Fruit fly (Drosophila melanogaster) whole organism, embryonic: Measurements from ENCODE around the gene Nos.

Source experiments
- CG13424 ChIP-seq: fragments of 200-800 bp; sonication (Bioruptor generic); optimal IDR thresholded peaks from 2 replicates; lab custom pipeline; 2019; ENCODE audit warnings: missing biosample characterization, mild to moderate bottlenecking, missing genetic modification characterization, moderate library complexity
- dpn ChIP-seq, 2 experiments: fragments of 200-800 bp; sonication (Bioruptor generic); optimal IDR thresholded peaks; 3 replicates each; lab custom pipeline; 2016; ENCODE audit warnings: missing biosample characterization in 2 of 2, missing genetic modification characterization in 2 of 2
- peb ChIP-seq: fragments of 200-800 bp; sonication (Bioruptor generic); IDR thresholded peaks from 2 replicates; pipeline ENCODE4 v1.3.6; 2022; ENCODE audit warnings: missing biosample characterization, missing genetic modification characterization

DNA sequence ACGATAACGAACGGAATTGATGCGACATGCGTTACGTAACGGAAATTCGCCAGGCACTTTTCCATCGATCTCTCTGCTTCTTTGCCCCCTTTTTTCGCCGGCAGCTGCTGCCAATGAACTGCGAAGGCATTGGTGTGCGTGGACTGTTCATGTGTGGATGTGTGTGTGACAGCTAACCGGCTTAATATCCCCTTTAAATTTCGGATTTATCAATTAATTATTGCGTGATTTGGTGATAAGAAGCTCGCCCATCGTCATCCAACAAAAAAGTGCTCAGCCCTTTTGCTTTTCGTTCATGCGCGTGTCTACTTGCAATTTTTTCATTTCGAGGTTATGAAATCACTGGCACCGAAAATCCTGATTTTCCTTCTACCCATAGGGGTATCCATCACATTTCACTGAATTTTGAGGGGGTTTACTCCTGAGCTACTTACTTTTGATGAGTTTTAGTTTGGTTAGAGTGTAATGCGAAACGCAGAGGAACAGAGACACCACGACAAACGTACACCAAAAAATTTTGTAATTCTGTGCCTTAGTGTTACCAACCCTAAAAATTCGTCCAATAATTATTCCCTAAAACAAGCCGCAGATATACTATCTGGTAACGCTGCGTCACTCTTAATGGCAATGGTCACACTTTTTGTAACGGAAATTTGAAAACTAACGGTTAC, 13.1 kb upstream of the Nos start, which contains the start of gene porin:
- TF ChIP-seq CG13424 (tag; lab: Kevin White, UChicago) (no peak), dpn (GFP tag; optimal IDR thresholded peaks at IDR 0.05; lab: Kevin White, UChicago) (peak in 1 of 2 experiments; percentile 6), peb (GFP tag; lab: Robert Waterston, UW) (no peak)
